Worm (Caenorhabditis elegans): ENCODE data around the gene E02A10.3.

DNA sequence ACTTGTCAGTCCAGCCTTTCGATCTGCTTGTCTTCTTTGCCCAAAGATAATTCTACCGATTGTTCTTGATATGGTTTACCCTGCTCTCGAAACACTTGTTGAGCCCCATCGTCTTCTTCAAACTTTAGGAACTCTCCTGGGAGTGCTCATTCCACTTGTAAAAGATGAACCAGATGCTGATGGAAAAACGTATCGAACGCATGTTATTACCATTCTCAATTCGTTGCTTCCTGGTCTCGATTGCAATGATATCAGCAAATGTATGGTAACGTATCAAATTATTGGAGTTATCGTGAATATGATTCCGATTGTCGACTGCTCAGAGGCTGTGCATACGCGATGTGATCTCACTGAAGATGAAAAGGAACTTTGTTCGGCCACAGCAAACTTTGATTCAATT lies 22.4 kb downstream of the E02A10.3 start:
- TF ChIP-seq ama-1 (optimal IDR thresholded peaks at IDR 0.05) (no peak), nhr-237 (tag; optimal IDR thresholded peaks at IDR 0.05) (no peak), mdl-1 (tag; optimal IDR thresholded peaks at IDR 0.05) (no peak), zag-1 (tag; optimal IDR thresholded peaks at IDR 0.05) (no peak), aly-2 (tag; optimal IDR thresholded peaks at IDR 0.05) (no peak), nhr-11 (tag; optimal IDR thresholded peaks at IDR 0.05) (no peak)
